Fruit fly (Drosophila melanogaster): ENCODE results near the gene RluA-2.

Gene RluA-2

DNA sequence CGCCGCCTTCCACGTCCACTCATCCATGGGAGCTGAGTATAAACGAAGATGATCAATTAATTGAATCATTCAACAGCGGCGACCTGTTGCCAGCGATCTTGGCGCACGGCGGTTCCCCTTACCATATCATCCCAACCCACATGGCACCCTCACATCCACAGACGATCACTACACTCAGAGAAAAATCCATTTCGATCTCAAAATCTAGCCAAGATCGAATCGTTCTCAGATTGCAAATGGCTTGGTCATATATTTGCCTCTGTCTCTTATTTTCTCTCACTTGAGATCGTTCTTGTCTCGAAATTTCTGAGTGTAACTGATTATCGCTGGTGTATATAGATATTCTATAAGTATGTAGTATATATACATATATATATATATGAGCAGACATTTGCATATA is 8.5 kb upstream of the RluA-2 start (continued):
- no peak for TF ChIP-seq Dll (GFP tag; IDR thresholded peaks at IDR 0.05; ENCODE audit: partially characterized antibody)
- TF ChIP-seq Lpt (GFP tag; optimal IDR thresholded peaks at IDR 0.05), result no peak
- peak; percentile 18 to 71 for TF ChIP-seq dpn (GFP tag; optimal IDR thresholded peaks at IDR 0.05)
- TF ChIP-seq Ada2b (GFP tag; IDR thresholded peaks at IDR 0.05), result peak; percentile 43; the same call in 1 of the 2 replicates
- TF ChIP-seq Sox100B (GFP tag; optimal IDR thresholded peaks at IDR 0.05), result peak; percentile 23
- peak; percentile 8 for TF ChIP-seq Myb (GFP tag; optimal IDR thresholded peaks at IDR 0.05)
- TF ChIP-seq fd64A (GFP tag; optimal IDR thresholded peaks at IDR 0.05), result no peak
- TF ChIP-seq CG9215 (GFP tag; IDR thresholded peaks at IDR 0.05), result no peak; the same call in 1 of the 2 replicates
- no peak for TF ChIP-seq Opbp (GFP tag; IDR thresholded peaks at IDR 0.05; ENCODE audit: partially characterized antibody)
- peak; percentile 50 for TF ChIP-seq oc (tag; optimal IDR thresholded peaks at IDR 0.05)
- TF ChIP-seq sim (GFP tag; IDR thresholded peaks at IDR 0.05), result no peak
- TF ChIP-seq CG2678 (tag; optimal IDR thresholded peaks at IDR 0.05), result peak; percentile 77
- TF ChIP-seq bigmax (GFP tag; optimal IDR thresholded peaks at IDR 0.05), result no peak
- TF ChIP-seq ash1 (GFP tag; optimal IDR thresholded peaks at IDR 0.05), result no peak
- no peak for TF ChIP-seq eve (GFP tag; optimal IDR thresholded peaks at IDR 0.05)
- TF ChIP-seq Mad (GFP tag; optimal IDR thresholded peaks at IDR 0.05), result peak; percentile 11
- TF ChIP-seq CG18764 (GFP tag; optimal IDR thresholded peaks at IDR 0.05), result no peak
- no peak for TF ChIP-seq stwl (tag; optimal IDR thresholded peaks at IDR 0.05)
- TF ChIP-seq Ptx1 (GFP tag; IDR thresholded peaks at IDR 0.05), result peak; percentile 76
- TF ChIP-seq CG8924 (tag; optimal IDR thresholded peaks at IDR 0.05), result peak; percentile 42
- TF ChIP-seq Gsc (GFP tag; IDR thresholded peaks at IDR 0.05), result no peak
- TF ChIP-seq wor (GFP tag; IDR thresholded peaks at IDR 0.05), result no peak
- TF ChIP-seq luna (GFP tag; optimal IDR thresholded peaks at IDR 0.05), result no peak
- TF ChIP-seq Hr51 (GFP tag; optimal IDR thresholded peaks at IDR 0.05), result peak; percentile 3 to 56
- TF ChIP-seq bab2 (GFP tag; optimal IDR thresholded peaks at IDR 0.05), result peak; percentile 26
- TF ChIP-seq onecut (GFP tag; IDR thresholded peaks at IDR 0.05), result peak; percentile 38; the same call in 1 of the 2 replicates
- TF ChIP-seq Sry-δ (GFP tag; optimal IDR thresholded peaks at IDR 0.05), result no peak
- no peak for TF ChIP-seq Atf3 (GFP tag; optimal IDR thresholded peaks at IDR 0.05)
- no peak for TF ChIP-seq ato (GFP tag; IDR thresholded peaks at IDR 0.05; ENCODE audit: partially characterized antibody)
- TF ChIP-seq CG30431 (GFP tag; optimal IDR thresholded peaks at IDR 0.05), result peak; percentile 8

- TF ChIP-seq CG15073 (GFP tag; optimal IDR thresholded peaks at IDR 0.05) (no peak), ftz-f1 (GFP tag; optimal IDR thresholded peaks at IDR 0.05) (peak; percentile 69), vnd (GFP tag; IDR thresholded peaks at IDR 0.05; ENCODE audit: partially characterized antibody) (no peak), sr (GFP tag; IDR thresholded peaks at IDR 0.05) (peak; percentile 98), chinmo (GFP tag; IDR thresholded peaks at IDR 0.05; ENCODE audit: partially characterized antibody) (0 out of 4 replicates have a peak, but pooled peaks have one; percentile 36), Mad (GFP tag; optimal IDR thresholded peaks at IDR 0.05) (no peak), esg (GFP tag; conservative IDR thresholded peaks at IDR 0.05) (no peak), crol (GFP tag; IDR thresholded peaks at IDR 0.05) (peak; percentile 65; the same call in 1 of the 2 replicates), CG2712 (tag; optimal IDR thresholded peaks at IDR 0.05) (no peak), Pdp1 (GFP tag; optimal IDR thresholded peaks at IDR 0.05) (peak in 1 of 2 experiments; percentile 87), CG6254 (GFP tag; optimal IDR thresholded peaks at IDR 0.05) (no peak), CG12769 (tag; optimal IDR thresholded peaks at IDR 0.05) (peak; percentile 76), B-H2 (GFP tag; optimal IDR thresholded peaks at IDR 0.05) (no peak), Med (GFP tag) (peak; percentile 39), zfh1 (GFP tag; IDR thresholded peaks at IDR 0.05) (0 out of 3 replicates have a peak, but pooled peaks have one; percentile 18), abd-A (tag; optimal IDR thresholded peaks at IDR 0.05) (peak; percentile 13), CG14965 (GFP tag; optimal IDR thresholded peaks at IDR 0.05; ENCODE audit: borderline replicate concordance) (no peak), cwo (GFP tag; optimal IDR thresholded peaks at IDR 0.05) (peak; percentile 96)
Measured at dm6 chr2L:10468978-10469377, 7.9 kb upstream of the RluA-2 start.
